Worm (Caenorhabditis elegans): ENCODE data around the gene K07F5.17.

K07F5.17 gene

DNA sequence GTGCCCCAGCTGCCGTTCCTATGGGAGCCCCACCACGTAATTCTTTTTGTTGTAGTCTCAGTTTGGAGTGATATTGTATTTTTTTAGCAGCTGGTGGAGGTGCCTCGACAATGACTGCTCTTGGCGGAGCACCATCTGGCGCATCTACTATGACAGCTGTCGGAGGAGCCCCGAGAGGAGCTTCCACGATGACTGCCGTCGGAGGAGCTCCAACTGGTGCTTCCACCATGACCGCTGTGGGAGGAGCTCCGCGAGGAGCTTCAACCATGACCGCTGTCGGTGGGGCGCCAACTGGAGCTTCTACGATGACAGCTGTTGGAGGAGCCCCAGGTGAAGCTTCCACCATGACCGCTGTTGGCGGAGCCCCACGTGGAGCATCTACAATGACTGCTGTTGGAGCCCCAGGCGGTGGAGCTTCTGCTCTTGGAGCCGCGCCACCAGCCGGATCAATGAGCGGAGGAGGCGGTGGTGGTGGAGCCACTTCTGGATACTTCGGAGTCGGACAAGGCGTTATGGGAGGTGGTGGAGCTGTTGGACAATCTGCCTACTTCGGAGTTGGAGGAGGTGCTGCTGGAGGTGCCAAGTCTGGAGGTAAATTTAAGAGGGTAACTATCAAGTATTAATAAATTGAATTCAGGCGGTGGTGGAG lies 10.8 kb downstream of the K07F5.17 start:
- TF ChIP-seq ztf-4 (tag; optimal IDR thresholded peaks at IDR 0.05) (no peak), C34F6.9 (tag; optimal IDR thresholded peaks at IDR 0.05) (no peak), R02D3.7 (tag; optimal IDR thresholded peaks at IDR 0.05) (no peak), ama-1 (optimal IDR thresholded peaks at IDR 0.05) (no peak), elt-3 (tag; optimal IDR thresholded peaks at IDR 0.05) (no peak), mdl-1 (tag; optimal IDR thresholded peaks at IDR 0.05) (no peak)

DNA sequence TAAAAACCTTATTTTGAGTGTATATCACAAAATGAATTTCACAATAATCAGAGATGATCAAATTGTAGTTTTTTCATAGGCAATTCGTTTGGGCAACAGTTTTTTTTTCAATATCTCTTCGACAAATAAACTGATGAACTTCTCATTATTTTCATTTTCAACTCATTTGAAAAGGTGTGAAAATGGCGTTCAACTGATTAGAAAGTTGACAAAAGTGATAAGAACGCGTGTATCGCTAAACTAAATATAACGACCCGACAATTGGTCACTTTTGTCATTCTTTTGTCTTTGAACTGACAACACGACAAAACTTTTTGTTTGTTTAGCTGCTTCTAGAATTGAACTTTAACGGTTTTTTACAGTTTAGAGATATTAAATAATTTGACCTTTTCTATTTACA lies 12.8 kb downstream of the K07F5.17 start:
- TF ChIP-seq fos-1 (tag; optimal IDR thresholded peaks at IDR 0.05), result peak; percentile 53
- no peak for TF ChIP-seq dmd-4 (tag; optimal IDR thresholded peaks at IDR 0.05)
- TF ChIP-seq elt-1 (tag; optimal IDR thresholded peaks at IDR 0.05), result no peak
- TF ChIP-seq mdl-1 (tag; optimal IDR thresholded peaks at IDR 0.05), result no peak

DNA sequence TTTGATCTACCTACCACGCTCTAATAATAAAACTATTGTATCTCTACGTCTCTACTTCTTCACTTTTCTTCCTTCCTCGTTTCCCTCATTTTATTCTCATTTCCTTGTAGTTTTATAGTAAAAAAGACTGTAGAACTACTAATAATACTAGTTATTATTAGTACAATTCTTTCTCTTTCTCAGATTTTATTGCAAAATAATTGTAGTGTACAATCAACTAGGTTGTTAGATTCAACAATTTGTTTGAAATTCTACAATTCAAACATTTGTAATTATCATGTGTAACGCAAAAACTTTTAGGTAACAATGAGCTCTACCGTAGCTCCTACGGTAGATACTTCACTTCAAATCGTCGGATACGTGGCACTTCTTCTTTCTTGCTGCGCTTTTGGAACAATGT lies 13.5 kb downstream of the K07F5.17 start, which contains the start of gene K07F5.12:
Gene K07F5.12 (plus strand): TSS at position 301 of the 400 bp plus-strand sequence.
- no peak for TF ChIP-seq Y55F3AM.14 (GFP tag; optimal IDR thresholded peaks at IDR 0.05)

DNA sequence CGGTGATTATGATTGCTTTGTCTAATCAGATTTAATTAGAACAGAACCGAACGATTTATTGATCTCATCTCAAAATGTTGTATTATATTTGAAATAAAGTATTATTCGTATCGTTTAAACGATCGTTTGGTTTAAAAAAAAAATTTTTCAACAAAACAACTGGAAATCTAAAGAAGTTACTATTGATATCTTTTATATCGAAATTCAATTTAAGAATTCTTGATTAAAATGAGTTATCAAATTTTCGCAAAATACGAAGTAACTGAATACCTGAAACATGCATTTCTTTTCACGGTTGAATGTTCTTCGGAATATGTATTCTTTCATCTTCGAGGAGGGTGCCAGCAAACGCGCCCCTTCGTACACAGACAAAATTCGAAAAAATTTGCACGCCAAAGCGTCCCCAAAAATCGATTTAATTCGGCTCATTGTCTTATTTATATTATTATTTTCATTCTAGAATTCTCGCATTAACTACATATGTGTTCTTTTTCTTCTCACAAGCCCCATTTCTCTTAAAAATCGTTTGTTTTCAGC lies 15.8 kb downstream of the K07F5.17 start, which contains the start of gene npp-1:
Gene npp-1 (plus strand): TSS at position 537 of the 537 bp plus-strand sequence.
- TF ChIP-seq lin-13 (GFP tag; optimal IDR thresholded peaks at IDR 0.05) (no peak), nhr-129 (tag; optimal IDR thresholded peaks at IDR 0.05) (peak; percentile 61), nhr-77 (tag; optimal IDR thresholded peaks at IDR 0.05) (no peak), fos-1 (tag; optimal IDR thresholded peaks at IDR 0.05) (peak; percentile 2), nhr-6 (tag; optimal IDR thresholded peaks at IDR 0.05) (no peak), unc-55 (GFP tag; optimal IDR thresholded peaks at IDR 0.05) (peak; percentile 62), sma-3 (GFP tag; optimal IDR thresholded peaks at IDR 0.05) (no peak), nhr-12 (tag; optimal IDR thresholded peaks at IDR 0.05) (no peak), crh-2 (tag; optimal IDR thresholded peaks at IDR 0.05) (peak; percentile 4), unc-39 (tag; optimal IDR thresholded peaks at IDR 0.05) (no peak), zag-1 (tag; optimal IDR thresholded peaks at IDR 0.05) (no peak), alr-1 (tag; optimal IDR thresholded peaks at IDR 0.05) (no peak), elt-3 (tag; optimal IDR thresholded peaks at IDR 0.05) (no peak), gmeb-1 (tag; optimal IDR thresholded peaks at IDR 0.05) (peak; percentile 32), nhr-23 (tag; optimal IDR thresholded peaks at IDR 0.05) (no peak), C34F6.9 (tag; optimal IDR thresholded peaks at IDR 0.05) (peak; percentile 70), snpc-4 (tag; optimal IDR thresholded peaks at IDR 0.05) (no peak), ceh-82 (tag; optimal IDR thresholded peaks at IDR 0.05) (no peak), sma-9 (GFP tag; optimal IDR thresholded peaks at IDR 0.05) (no peak), sma-9 (tag; optimal IDR thresholded peaks at IDR 0.05) (no peak)

DNA sequence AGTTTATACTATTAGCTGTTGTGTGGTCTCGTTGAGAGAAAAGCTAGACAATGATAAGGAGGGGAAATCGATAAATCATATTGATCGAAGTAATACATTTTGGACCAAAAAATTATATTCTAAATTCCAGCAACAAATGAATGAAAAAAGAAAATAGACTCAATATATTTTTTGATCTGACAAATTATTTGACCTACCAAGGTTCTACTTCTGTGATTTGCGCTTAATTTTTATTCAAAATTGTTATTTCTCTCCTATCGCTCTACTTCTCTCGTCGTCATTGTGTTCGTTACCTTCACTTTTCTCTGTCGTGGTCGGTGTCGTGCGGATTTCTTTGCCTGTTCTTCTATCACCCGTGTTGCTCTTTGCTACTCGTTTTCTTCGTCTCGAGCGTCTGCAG lies 16.8 kb downstream of the K07F5.17 start:
- no peak for TF ChIP-seq alr-1 (tag; optimal IDR thresholded peaks at IDR 0.05)
- no peak for TF ChIP-seq lsy-2 (tag; optimal IDR thresholded peaks at IDR 0.05)
- TF ChIP-seq gmeb-1 (tag; optimal IDR thresholded peaks at IDR 0.05), result no peak

DNA sequence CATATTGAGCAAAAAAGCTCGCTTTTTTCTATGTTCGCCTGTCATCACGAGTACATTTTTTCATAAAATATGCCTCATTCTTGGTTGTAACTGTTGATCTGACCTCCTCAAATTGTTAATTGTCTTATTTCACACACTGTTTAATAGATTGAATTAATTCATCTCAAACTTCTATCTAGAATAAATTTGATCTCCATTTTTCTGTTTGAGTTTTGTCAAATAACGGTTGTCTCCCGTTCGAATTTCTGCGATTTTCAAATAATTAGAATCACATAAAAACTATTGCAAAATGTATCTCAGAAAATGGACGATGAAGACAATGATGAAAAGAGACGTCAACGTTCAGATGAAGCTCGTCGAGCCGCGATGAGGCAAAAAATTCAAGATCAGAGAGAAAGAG lies 19.8 kb downstream of the K07F5.17 start, which contains the start of gene K07F5.14:
Gene K07F5.14 (plus strand): TSS at position 301 of the 400 bp plus-strand sequence.
- TF ChIP-seq lsy-2 (tag; optimal IDR thresholded peaks at IDR 0.05), result no peak
- no peak for TF ChIP-seq R02D3.7 (tag; optimal IDR thresholded peaks at IDR 0.05)
- no peak for TF ChIP-seq dmd-4 (tag; optimal IDR thresholded peaks at IDR 0.05)
- no peak for TF ChIP-seq egl-27 (tag; optimal IDR thresholded peaks at IDR 0.05)
- no peak for TF ChIP-seq elt-1 (tag; optimal IDR thresholded peaks at IDR 0.05)

DNA sequence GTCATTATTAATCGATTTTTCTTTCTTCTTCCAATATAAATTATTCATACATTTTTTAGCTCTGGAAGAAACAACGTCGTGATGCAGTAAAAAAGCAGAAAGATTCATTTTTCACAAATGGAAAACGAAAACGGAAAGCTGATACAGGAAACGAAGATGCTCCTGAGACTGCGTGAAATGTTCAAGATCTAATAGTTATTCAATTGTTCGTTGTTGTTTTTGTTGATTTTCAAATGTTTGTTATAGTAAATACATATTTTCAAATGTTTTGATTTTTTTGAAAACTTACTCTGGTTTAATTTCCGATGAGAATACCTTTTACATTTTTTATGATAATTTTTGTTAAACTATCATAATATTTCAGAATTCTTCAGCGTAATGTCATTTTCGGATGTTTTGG lies 21.6 kb downstream of the K07F5.17 start, which contains the start of gene K07F5.16:
Gene K07F5.16 (plus strand): TSS at position 301 of the 400 bp plus-strand sequence.
- TF ChIP-seq R02D3.7 (tag; optimal IDR thresholded peaks at IDR 0.05), result no peak
- TF ChIP-seq sma-3 (GFP tag; optimal IDR thresholded peaks at IDR 0.05), result no peak
- TF ChIP-seq unc-39 (tag; optimal IDR thresholded peaks at IDR 0.05), result no peak
- no peak for TF ChIP-seq nhr-237 (tag; optimal IDR thresholded peaks at IDR 0.05)
- TF ChIP-seq nhr-25 (tag; optimal IDR thresholded peaks at IDR 0.05), result no peak
- TF ChIP-seq mdl-1 (tag; optimal IDR thresholded peaks at IDR 0.05), result no peak
- no peak for TF ChIP-seq ztf-4 (tag; optimal IDR thresholded peaks at IDR 0.05)
- no peak for TF ChIP-seq snpc-4 (tag; optimal IDR thresholded peaks at IDR 0.05)
- TF ChIP-seq nhr-10 (tag; optimal IDR thresholded peaks at IDR 0.05), result no peak
- no peak for TF ChIP-seq elt-3 (tag; optimal IDR thresholded peaks at IDR 0.05)
- no peak for TF ChIP-seq ama-1 (optimal IDR thresholded peaks at IDR 0.05)
- TF ChIP-seq lin-11 (tag; optimal IDR thresholded peaks at IDR 0.05), result no peak
- no peak for TF ChIP-seq ceh-82 (tag; optimal IDR thresholded peaks at IDR 0.05)
